Fruit fly (Drosophila melanogaster): ENCODE results near the gene CG14795.
A peak's percentile ranks its signal among the peaks of the same experiment; 100 is the strongest.

CG14795 gene

dm6 chrX:1508241-1508823 lies 4.3 kb downstream of the CG14795 start:
- TF ChIP-seq CG12605 (GFP tag; IDR thresholded peaks at IDR 0.05) (peak; percentile 67; the same call in 1 of the 2 replicates), EcR (GFP tag; optimal IDR thresholded peaks at IDR 0.05) (no peak)

- TF ChIP-seq EcR (GFP tag; optimal IDR thresholded peaks at IDR 0.05) (no peak), D1 (tag; optimal IDR thresholded peaks at IDR 0.05) (no peak), CG15710 (tag; optimal IDR thresholded peaks at IDR 0.05) (no peak), CG32121 (GFP tag; IDR thresholded peaks at IDR 0.05) (no peak), CG9948 (tag; optimal IDR thresholded peaks at IDR 0.05) (no peak), Pif1A (GFP tag; optimal IDR thresholded peaks at IDR 0.05) (no peak), fd96Ca (GFP tag; IDR thresholded peaks at IDR 0.05) (no peak), rn (GFP tag; IDR thresholded peaks at IDR 0.05) (no peak), Pif1B (GFP tag; optimal IDR thresholded peaks at IDR 0.05) (no peak), CG14655 (GFP tag; optimal IDR thresholded peaks at IDR 0.05) (no peak), CG8159 (tag; optimal IDR thresholded peaks at IDR 0.05) (no peak), Snoo (tag; optimal IDR thresholded peaks at IDR 0.05) (no peak), CG17806 (tag; optimal IDR thresholded peaks at IDR 0.05) (no peak), CG4496 (GFP tag; IDR thresholded peaks at IDR 0.05) (no peak), CG8301 (tag; optimal IDR thresholded peaks at IDR 0.05) (no peak), gl (tag; optimal IDR thresholded peaks at IDR 0.05) (no peak), CG13204 (GFP tag; optimal IDR thresholded peaks at IDR 0.05) (no peak)
Measured at dm6 chrX:1507751-1508150, 4.9 kb downstream of the CG14795 start, which contains the start of gene Nmdar2. Nmdar2 (minus strand) TSS chrX:1507809.

dm6 chrX:1482840-1483518 lies 29.6 kb downstream of the CG14795 start, which contains the start of the genes sta and inc:
sta (minus strand) TSS chrX:1483413.
inc (plus strand) TSS chrX:1483479.
- TF ChIP-seq Ets98B (GFP tag; IDR thresholded peaks at IDR 0.05), result peak; percentile 40; the same call in 1 of the 2 replicates
- no peak for TF ChIP-seq CG17806 (tag; optimal IDR thresholded peaks at IDR 0.05)
- TF ChIP-seq fd96Ca (GFP tag; IDR thresholded peaks at IDR 0.05), result peak; percentile 51; the same call in 1 of the 3 replicates
- TF ChIP-seq Snoo (tag; optimal IDR thresholded peaks at IDR 0.05), result peak; percentile 77
- TF ChIP-seq CG8301 (tag; optimal IDR thresholded peaks at IDR 0.05), result peak; percentile 16
- TF ChIP-seq D1 (tag; optimal IDR thresholded peaks at IDR 0.05), result no peak
- peak; percentile 21 for TF ChIP-seq CG9948 (tag; optimal IDR thresholded peaks at IDR 0.05)
- TF ChIP-seq EcR (GFP tag; optimal IDR thresholded peaks at IDR 0.05), result no peak
- TF ChIP-seq CG8159 (tag; optimal IDR thresholded peaks at IDR 0.05), result peak; percentile 43
- TF ChIP-seq CG15710 (tag; optimal IDR thresholded peaks at IDR 0.05), result peak; percentile 38
- peak; percentile 69 for TF ChIP-seq CG4496 (GFP tag; IDR thresholded peaks at IDR 0.05)
- no peak for TF ChIP-seq CG32121 (GFP tag; IDR thresholded peaks at IDR 0.05)
- TF ChIP-seq Pif1A (GFP tag; optimal IDR thresholded peaks at IDR 0.05), result peak; percentile 30
- TF ChIP-seq CG13204 (GFP tag; optimal IDR thresholded peaks at IDR 0.05), result peak; percentile 41
- TF ChIP-seq gl (tag; optimal IDR thresholded peaks at IDR 0.05), result peak; percentile 41
- no peak for TF ChIP-seq CG10348 (GFP tag; IDR thresholded peaks at IDR 0.05)
- TF ChIP-seq CG12605 (GFP tag; IDR thresholded peaks at IDR 0.05), result peak; percentile 46
- peak; percentile 44 for TF ChIP-seq CG34367 (tag; optimal IDR thresholded peaks at IDR 0.05)
- no peak for TF ChIP-seq CG14655 (GFP tag; optimal IDR thresholded peaks at IDR 0.05)
- TF ChIP-seq rn (GFP tag; IDR thresholded peaks at IDR 0.05), result no peak
- TF ChIP-seq Pif1B (GFP tag; optimal IDR thresholded peaks at IDR 0.05), result no peak

- TF ChIP-seq CG12605 (GFP tag; IDR thresholded peaks at IDR 0.05) (no peak), CG10348 (GFP tag; IDR thresholded peaks at IDR 0.05) (no peak), CG17806 (tag; optimal IDR thresholded peaks at IDR 0.05) (no peak), Pif1A (GFP tag; optimal IDR thresholded peaks at IDR 0.05) (no peak), CG4496 (GFP tag; IDR thresholded peaks at IDR 0.05) (no peak), CG15710 (tag; optimal IDR thresholded peaks at IDR 0.05) (no peak), CG8301 (tag; optimal IDR thresholded peaks at IDR 0.05) (no peak), rn (GFP tag; IDR thresholded peaks at IDR 0.05) (no peak), Snoo (tag; optimal IDR thresholded peaks at IDR 0.05) (no peak), CG34367 (tag; optimal IDR thresholded peaks at IDR 0.05) (no peak), CG14655 (GFP tag; optimal IDR thresholded peaks at IDR 0.05) (no peak), Pif1B (GFP tag; optimal IDR thresholded peaks at IDR 0.05) (no peak)
Measured at dm6 chrX:1480426-1480825, 32.2 kb downstream of the CG14795 start.

dm6 chrX:1478276-1479122 lies 34.1 kb downstream of the CG14795 start, which contains the start of gene rush:
rush (plus strand) TSS chrX:1478552.
- TF ChIP-seq CG32121 (GFP tag; IDR thresholded peaks at IDR 0.05), result no peak; the same call in 1 of the 2 replicates
- peak; percentile 28; the same call in 1 of the 3 replicates for TF ChIP-seq fd96Ca (GFP tag; IDR thresholded peaks at IDR 0.05)
- no peak for TF ChIP-seq D1 (tag; optimal IDR thresholded peaks at IDR 0.05)
- no peak for TF ChIP-seq CG14655 (GFP tag; optimal IDR thresholded peaks at IDR 0.05)
- TF ChIP-seq gl (tag; optimal IDR thresholded peaks at IDR 0.05), result no peak
- TF ChIP-seq CG15710 (tag; optimal IDR thresholded peaks at IDR 0.05), result no peak
- TF ChIP-seq Pif1A (GFP tag; optimal IDR thresholded peaks at IDR 0.05), result no peak
- TF ChIP-seq CG8159 (tag; optimal IDR thresholded peaks at IDR 0.05), result peak; percentile 16
- TF ChIP-seq CG34367 (tag; optimal IDR thresholded peaks at IDR 0.05), result no peak
- TF ChIP-seq CG12605 (GFP tag; IDR thresholded peaks at IDR 0.05), result no peak
- TF ChIP-seq CG4496 (GFP tag; IDR thresholded peaks at IDR 0.05), result peak; percentile 60
- TF ChIP-seq CG10348 (GFP tag; IDR thresholded peaks at IDR 0.05), result no peak
- TF ChIP-seq rn (GFP tag; IDR thresholded peaks at IDR 0.05), result no peak
- TF ChIP-seq CG13204 (GFP tag; optimal IDR thresholded peaks at IDR 0.05), result no peak
- no peak for TF ChIP-seq Pif1B (GFP tag; optimal IDR thresholded peaks at IDR 0.05)
- TF ChIP-seq CG9948 (tag; optimal IDR thresholded peaks at IDR 0.05), result no peak
- no peak for TF ChIP-seq CG8301 (tag; optimal IDR thresholded peaks at IDR 0.05)

Measured in whole organism, pupa.